Worm (Caenorhabditis elegans): Measurements from ENCODE around the gene Y75B8A.23.

DNA sequence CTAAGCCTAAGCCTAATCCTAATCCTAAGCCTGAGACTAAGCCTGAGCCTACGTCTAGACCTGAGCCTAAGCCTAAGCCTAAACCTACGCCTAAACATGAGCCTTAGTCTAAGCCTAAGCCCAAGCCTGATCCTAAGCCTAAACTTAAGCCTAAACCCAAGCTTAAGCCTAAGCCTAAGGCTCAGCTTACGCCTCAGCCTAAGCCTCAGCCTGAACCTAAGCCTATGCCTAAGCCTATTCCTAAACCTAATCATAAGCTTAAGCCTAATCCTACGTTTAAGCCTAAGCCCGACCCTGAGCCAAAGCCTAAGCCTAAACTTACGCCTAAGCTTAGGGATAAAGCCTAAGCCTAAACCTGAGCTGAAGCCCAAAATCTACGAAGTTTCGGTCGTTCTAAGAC lies 20.3 kb upstream of the Y75B8A.23 start:
- TF ChIP-seq lin-13 (GFP tag; optimal IDR thresholded peaks at IDR 0.05) (no peak), unc-62 (GFP tag; optimal IDR thresholded peaks at IDR 0.05) (no peak), nhr-77 (tag; optimal IDR thresholded peaks at IDR 0.05) (no peak), ama-1 (optimal IDR thresholded peaks at IDR 0.05) (no peak), nhr-25 (tag; optimal IDR thresholded peaks at IDR 0.05) (no peak), gmeb-1 (tag; optimal IDR thresholded peaks at IDR 0.05) (no peak), mab-5 (tag; optimal IDR thresholded peaks at IDR 0.05) (no peak), R02D3.7 (tag; optimal IDR thresholded peaks at IDR 0.05) (no peak), unc-55 (GFP tag; optimal IDR thresholded peaks at IDR 0.05) (no peak), snpc-4 (tag; optimal IDR thresholded peaks at IDR 0.05) (no peak), fos-1 (tag; optimal IDR thresholded peaks at IDR 0.05) (no peak)
